Worm (Caenorhabditis elegans) whole organism, midembryonic: ENCODE data around the gene col-14.

ENCODE experiments used
- T22C8.4 ChIP-seq: fragments of 200-800 bp; sonication (Bioruptor generic); IDR thresholded peaks from 2 replicates; pipeline ENCODE4 v1.3.6; 2022; ENCODE audit warnings: missing genetic modification characterization, missing compliant biosample characterization
- flt-1 ChIP-seq: fragments of 200-800 bp; sonication (Bioruptor generic); IDR thresholded peaks from 2 replicates; pipeline ENCODE4 v1.3.6; 2022; ENCODE audit warnings: missing genetic modification characterization, missing compliant biosample characterization
- klf-2 ChIP-seq: fragments of 200-800 bp; sonication (Bioruptor generic); conservative IDR thresholded peaks from 2 replicates; pipeline ENCODE4 v1.3.6; 2022; ENCODE audit warnings: missing genetic modification reagents, missing genetic modification characterization, missing compliant biosample characterization
- med-1 ChIP-seq: sonication (generic microtip); optimal IDR thresholded peaks from 2 replicates; lab custom pipeline; 2017; ENCODE audit warnings: missing genetic modification characterization, mild to moderate bottlenecking, missing compliant biosample characterization, antibody characterized with exemption, missing genetic modification reagents; ENCODE audit not compliant: insufficient read depth
- ref-1 ChIP-seq: fragments of 200-800 bp; sonication (Bioruptor generic); conservative IDR thresholded peaks from 2 replicates; pipeline ENCODE4 v1.3.6; 2022; ENCODE audit warnings: missing genetic modification reagents, missing genetic modification characterization, missing compliant biosample characterization
- tab-1 ChIP-seq: fragments of 200-800 bp; sonication (Bioruptor generic); IDR thresholded peaks from 2 replicates; pipeline ENCODE4 v1.3.6; 2022; ENCODE audit warnings: missing genetic modification characterization, missing compliant biosample characterization
- ztf-23 ChIP-seq: fragments of 200-800 bp; sonication (Bioruptor generic); IDR thresholded peaks from 2 replicates; pipeline ENCODE4 v1.3.6; 2022; ENCODE audit warnings: missing genetic modification reagents, missing genetic modification characterization, missing compliant biosample characterization

DNA sequence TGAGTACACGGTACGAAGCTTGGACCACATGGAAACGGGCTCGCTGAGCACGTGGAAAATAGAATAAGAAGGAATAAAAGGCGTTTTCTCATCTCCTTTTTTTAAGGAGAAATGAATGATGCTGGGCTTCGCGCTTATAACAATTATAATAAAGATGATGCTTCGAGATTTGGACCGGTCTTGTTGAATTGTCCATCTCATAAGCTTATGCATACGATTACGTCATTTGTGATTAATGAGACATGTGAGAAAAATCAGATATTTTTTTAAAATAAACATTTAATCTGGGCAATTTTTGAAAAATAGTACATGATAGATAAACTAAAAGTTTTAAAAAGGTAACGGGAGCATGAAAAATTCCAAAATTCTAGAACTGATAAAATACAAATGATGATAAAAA, 4.0 kb downstream of the col-14 start, which contains the start of gene C46A5.4:
- TF ChIP-seq med-1 (GFP tag; lab: Kevin White, UChicago) = no peak
- no peak for TF ChIP-seq tab-1 (GFP tag; lab: Robert Waterston, UW)
- TF ChIP-seq T22C8.4 = no peak
- TF ChIP-seq ztf-23 (GFP tag; lab: Robert Waterston, UW) = no peak
- TF ChIP-seq ref-1 (GFP tag; lab: Robert Waterston, UW) = no peak
- TF ChIP-seq flt-1 (GFP tag; lab: Robert Waterston, UW) = no peak
- TF ChIP-seq klf-2 (GFP tag; lab: Robert Waterston, UW) = no peak
